Worm (Caenorhabditis elegans) whole organism, dauer: ENCODE data around the gene F59E11.7.

Experiments used
- unc-62 ChIP-seq: sonication (generic microtip); optimal IDR thresholded peaks from 2 replicates; lab custom pipeline; 2017; ENCODE audit warnings: missing biosample characterization, missing genetic modification reagents, missing genetic modification characterization

Gene F59E11.7

ce11 chrV:8977895-8978294 lies 12.1 kb upstream of the F59E11.7 start:
- no peak for TF ChIP-seq unc-62

- TF ChIP-seq unc-62: no peak
These were observed 9.2 kb upstream of the F59E11.7 start, which contains the start of gene str-84 for ce11 chrV:8980845-8981244. Gene str-84, minus strand, starts transcription at chrV:8980945.

ce11 chrV:8983604-8984003 lies 6.4 kb upstream of the F59E11.7 start, which contains the start of gene str-86:
Gene str-86, minus strand, starts transcription at chrV:8983704.
- TF ChIP-seq unc-62: no peak

- TF ChIP-seq unc-62: no peak
These were observed 5.3 kb upstream of the F59E11.7 start for ce11 chrV:8984783-8985182.

- TF ChIP-seq unc-62: no peak
These were observed 4.3 kb upstream of the F59E11.7 start, which contains the start of gene str-85 for ce11 chrV:8985740-8986139. Gene str-85, minus strand, starts transcription at chrV:8985840.

ce11 chrV:8988104-8988503 lies 1.9 kb upstream of the F59E11.7 start, which contains the start of gene str-87:
Gene str-87, minus strand, starts transcription at chrV:8988204.
- no peak for TF ChIP-seq unc-62

- no peak for TF ChIP-seq unc-62
These were observed 1.6 kb downstream of the F59E11.7 start, which contains the start of gene F59E11.6 for ce11 chrV:8991679-8992078. Gene F59E11.6, plus strand, starts transcription at chrV:8991789.

ce11 chrV:8994272-8994671 lies 4.2 kb downstream of the F59E11.7 start:
- no peak for TF ChIP-seq unc-62

ce11 chrV:8994801-8995200 lies 4.8 kb downstream of the F59E11.7 start, which contains the start of gene F59E11.5:
Gene F59E11.5, plus strand, starts transcription at chrV:8995101.
- TF ChIP-seq unc-62: no peak

- TF ChIP-seq unc-62: no peak
These were observed 11.1 kb downstream of the F59E11.7 start, which contains the start of gene F59E11.2 for ce11 chrV:9001175-9001574. Gene F59E11.2, plus strand, starts transcription at chrV:9001475.

ce11 chrV:9003291-9003690 lies 13.2 kb downstream of the F59E11.7 start, which contains the start of gene srx-1:
Gene srx-1, plus strand, starts transcription at chrV:9003672.
- no peak for TF ChIP-seq unc-62

ce11 chrV:9005243-9005642 lies 15.2 kb downstream of the F59E11.7 start, which contains the start of gene srx-3:
Gene srx-3, plus strand, starts transcription at chrV:9005543.
- TF ChIP-seq unc-62: no peak

ce11 chrV:9009175-9009574 lies 19.1 kb downstream of the F59E11.7 start, which contains the start of gene srx-2:
Gene srx-2, plus strand, starts transcription at chrV:9009475.
- TF ChIP-seq unc-62: no peak

ce11 chrV:9013765-9014164 lies 23.7 kb downstream of the F59E11.7 start, which contains the start of gene srh-201:
Gene srh-201, minus strand, starts transcription at chrV:9013865.
- TF ChIP-seq unc-62: no peak

ce11 chrV:9015540-9015939 lies 25.5 kb downstream of the F59E11.7 start, which contains the start of gene srt-18:
Gene srt-18, minus strand, starts transcription at chrV:9015640.
- TF ChIP-seq unc-62: no peak

ce11 chrV:9016479-9016878 lies 26.4 kb downstream of the F59E11.7 start, which contains the start of gene oac-40:
Gene oac-40, plus strand, starts transcription at chrV:9016779.
- no peak for TF ChIP-seq unc-62

- TF ChIP-seq unc-62: no peak
These were observed 28.8 kb downstream of the F59E11.7 start for ce11 chrV:9018871-9019270.

ce11 chrV:9022078-9022477 lies 32.0 kb downstream of the F59E11.7 start, which contains the start of gene oac-41:
Gene oac-41, minus strand, starts transcription at chrV:9022178.
- TF ChIP-seq unc-62: no peak
